Fruit fly (Drosophila melanogaster) whole organism, adult: ENCODE results near the gene FipoQ.

Experiments used
- CG11617 ChIP-seq: fragments of 200-800 bp; sonication (Bioruptor generic); optimal IDR thresholded peaks from 2 replicates; lab custom pipeline; 2017; ENCODE audit warnings: mild to moderate bottlenecking, missing biosample characterization, missing genetic modification reagents, missing genetic modification characterization
- CG12768 ChIP-seq: fragments of 200-800 bp; sonication (Bioruptor generic); optimal IDR thresholded peaks from 2 replicates; lab custom pipeline; 2017; ENCODE audit warnings: missing biosample characterization, missing genetic modification characterization, mild to moderate bottlenecking, moderate library complexity, missing genetic modification reagents
- CG14711 ChIP-seq: fragments of 200-800 bp; sonication (Bioruptor generic); optimal IDR thresholded peaks from 2 replicates; lab custom pipeline; 2018; ENCODE audit warnings: missing biosample characterization, mild to moderate bottlenecking, missing genetic modification characterization, moderate library complexity
- CG1620 ChIP-seq: fragments of 200-800 bp; sonication (Bioruptor generic); optimal IDR thresholded peaks from 2 replicates; lab custom pipeline; 2016; ENCODE audit warnings: missing biosample characterization, missing genetic modification characterization
- CG33017 ChIP-seq: fragments of 200-800 bp; sonication (Bioruptor generic); optimal IDR thresholded peaks from 2 replicates; lab custom pipeline; 2018; ENCODE audit warnings: missing biosample characterization, mild to moderate bottlenecking, missing genetic modification characterization, moderate library complexity
- CG5204 ChIP-seq: fragments of 200-800 bp; sonication (Bioruptor generic); optimal IDR thresholded peaks from 2 replicates; lab custom pipeline; 2016; ENCODE audit warnings: missing biosample characterization, missing genetic modification characterization
- CG7045 ChIP-seq: fragments of 200-800 bp; sonication (Bioruptor generic); optimal IDR thresholded peaks from 2 replicates; lab custom pipeline; 2017; ENCODE audit warnings: missing biosample characterization, mild to moderate bottlenecking, missing genetic modification characterization
- CG7101 ChIP-seq: fragments of 200-800 bp; sonication (Bioruptor generic); optimal IDR thresholded peaks from 2 replicates; lab custom pipeline; 2018; ENCODE audit warnings: missing biosample characterization, mild to moderate bottlenecking, missing genetic modification characterization, moderate library complexity
- Clk ChIP-seq: fragments of 200-800 bp; sonication (Bioruptor generic); optimal IDR thresholded peaks from 2 replicates; lab custom pipeline; 2017; ENCODE audit warnings: missing biosample characterization, missing genetic modification characterization
- Crg-1 ChIP-seq: fragments of 200-800 bp; sonication (Bioruptor generic); optimal IDR thresholded peaks from 2 replicates; lab custom pipeline; 2016; ENCODE audit warnings: missing biosample characterization, missing genetic modification characterization
- Hr96 ChIP-seq: fragments of 200-800 bp; sonication (Bioruptor generic); optimal IDR thresholded peaks from 2 replicates; lab custom pipeline; 2016; ENCODE audit warnings: missing biosample characterization, missing genetic modification characterization
- Mnt ChIP-seq: fragments of 200-800 bp; sonication (Bioruptor generic); optimal IDR thresholded peaks from 2 replicates; lab custom pipeline; 2016; ENCODE audit warnings: missing biosample characterization, mild to moderate bottlenecking, missing genetic modification characterization
- bab1 ChIP-seq: fragments of 200-800 bp; sonication (Bioruptor generic); optimal IDR thresholded peaks from 3 replicates; lab custom pipeline; 2019; ENCODE audit warnings: missing biosample characterization, mild to moderate bottlenecking, missing genetic modification characterization, moderate library complexity
- cic ChIP-seq: fragments of 200-800 bp; sonication (Bioruptor generic); optimal IDR thresholded peaks from 2 replicates; lab custom pipeline; 2017; ENCODE audit warnings: missing biosample characterization, mild to moderate bottlenecking, missing genetic modification characterization, moderate library complexity
- cnc ChIP-seq, 2 experiments: fragments of >200 bp; optimal IDR thresholded peaks; 2 replicates each; lab custom pipeline; 2017
- kay ChIP-seq: fragments of 200-800 bp; sonication (Bioruptor generic); peaks from one replicate; lab custom pipeline; 2016; ENCODE audit warnings: missing biosample characterization, missing genetic modification characterization, borderline replicate concordance
- ovo ChIP-seq: fragments of 200-800 bp; sonication (Bioruptor generic); optimal IDR thresholded peaks from 2 replicates; lab custom pipeline; 2016; ENCODE audit warnings: missing biosample characterization, missing genetic modification characterization
- pad ChIP-seq: fragments of 200-800 bp; sonication (Bioruptor generic); optimal IDR thresholded peaks from 3 replicates; lab custom pipeline; 2017; ENCODE audit warnings: missing biosample characterization, missing genetic modification characterization, mild to moderate bottlenecking, moderate library complexity, missing genetic modification reagents
- tj ChIP-seq: fragments of 200-800 bp; sonication (Bioruptor generic); optimal IDR thresholded peaks from 3 replicates; lab custom pipeline; 2017; ENCODE audit warnings: missing biosample characterization, mild to moderate bottlenecking, missing genetic modification characterization, moderate library complexity
- toe ChIP-seq: fragments of 200-800 bp; sonication (Bioruptor generic); optimal IDR thresholded peaks from 2 replicates; lab custom pipeline; 2016; ENCODE audit warnings: missing biosample characterization, missing genetic modification characterization

FipoQ gene

dm6 chr3R:29461846-29462245 is 32.7 kb upstream of the FipoQ start:
- TF ChIP-seq CG1620: no peak
- TF ChIP-seq cnc (optimal IDR thresholded peaks at IDR 0.05; lab: Kevin White, UChicago): no peak
- TF ChIP-seq Crg-1: no peak
- TF ChIP-seq CG11617 (GFP tag; lab: Kevin White, UChicago): no peak
- TF ChIP-seq Hr96 (GFP tag; lab: Kevin White, UChicago): no peak
- TF ChIP-seq bab1: no peak
- no peak for TF ChIP-seq pad (GFP tag; lab: Kevin White, UChicago)
- no peak for TF ChIP-seq tj (GFP tag; lab: Kevin White, UChicago)
- no peak for TF ChIP-seq toe (GFP tag; lab: Kevin White, UChicago)
- TF ChIP-seq CG14711 (tag; lab: Kevin White, UChicago): no peak

DNA sequence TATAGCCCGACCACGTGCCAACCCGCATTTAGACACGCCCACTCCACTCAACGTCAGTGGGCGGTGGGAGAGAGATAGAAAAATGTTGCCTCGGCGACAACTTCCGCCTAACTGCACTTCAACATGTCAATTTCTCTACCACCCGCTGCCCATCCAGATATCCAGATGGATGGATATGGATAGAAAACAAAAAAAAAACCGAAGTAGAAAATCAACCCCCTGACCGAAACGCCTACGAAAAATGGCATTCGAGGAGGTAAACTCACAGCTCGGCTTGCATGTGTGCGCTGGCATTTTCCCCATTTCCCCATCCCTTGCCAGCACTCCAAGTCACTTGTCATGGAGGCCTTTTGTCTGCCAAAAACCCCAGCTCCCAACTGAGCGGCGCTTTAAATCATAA is 27.8 kb upstream of the FipoQ start:
- TF ChIP-seq toe (GFP tag; lab: Kevin White, UChicago) (no peak), kay (no peak), tj (GFP tag; lab: Kevin White, UChicago) (no peak), pad (GFP tag; lab: Kevin White, UChicago) (no peak), CG33017 (tag; lab: Kevin White, UChicago) (no peak), Crg-1 (no peak)

dm6 chr3R:29470122-29470521 is 24.5 kb upstream of the FipoQ start:
- TF ChIP-seq CG5204 (GFP tag; lab: Kevin White, UChicago): no peak
- no peak for TF ChIP-seq bab1
- TF ChIP-seq Hr96 (GFP tag; lab: Kevin White, UChicago): no peak
- no peak for TF ChIP-seq pad (GFP tag; lab: Kevin White, UChicago)
- TF ChIP-seq CG11617 (GFP tag; lab: Kevin White, UChicago): no peak

dm6 chr3R:29478952-29479538 is 15.5 kb upstream of the FipoQ start:
- TF ChIP-seq cnc (optimal IDR thresholded peaks at IDR 0.05; lab: Kevin White, UChicago): peak in 1 of 2 experiments; percentile 3
- TF ChIP-seq cic (GFP tag; lab: Kevin White, UChicago): peak; percentile 81
- TF ChIP-seq toe (GFP tag; lab: Kevin White, UChicago): peak; percentile 50
- TF ChIP-seq CG1620: no peak
- TF ChIP-seq Crg-1: no peak
- peak; percentile 82 for TF ChIP-seq bab1
- peak; percentile 90 for TF ChIP-seq tj (GFP tag; lab: Kevin White, UChicago)
- TF ChIP-seq CG33017 (tag; lab: Kevin White, UChicago): peak; percentile 83
- peak; percentile 76 for TF ChIP-seq CG14711 (tag; lab: Kevin White, UChicago)
- TF ChIP-seq CG5204 (GFP tag; lab: Kevin White, UChicago): peak; percentile 79
- TF ChIP-seq CG11617 (GFP tag; lab: Kevin White, UChicago): peak; percentile 76
- peak; percentile 81 for TF ChIP-seq CG7101 (tag; lab: Kevin White, UChicago)
- TF ChIP-seq Hr96 (GFP tag; lab: Kevin White, UChicago): peak; percentile 71
- peak; percentile 73 for TF ChIP-seq CG12768 (GFP tag; lab: Kevin White, UChicago)
- no peak for TF ChIP-seq Clk
- TF ChIP-seq CG7045 (GFP tag; lab: Kevin White, UChicago): peak; percentile 85
- TF ChIP-seq ovo (GFP tag; lab: Kevin White, UChicago): peak; percentile 41
- TF ChIP-seq kay: peak; percentile 81
- TF ChIP-seq pad (GFP tag; lab: Kevin White, UChicago): peak; percentile 52
- peak; percentile 89 for TF ChIP-seq Mnt (GFP tag; lab: Kevin White, UChicago)

DNA sequence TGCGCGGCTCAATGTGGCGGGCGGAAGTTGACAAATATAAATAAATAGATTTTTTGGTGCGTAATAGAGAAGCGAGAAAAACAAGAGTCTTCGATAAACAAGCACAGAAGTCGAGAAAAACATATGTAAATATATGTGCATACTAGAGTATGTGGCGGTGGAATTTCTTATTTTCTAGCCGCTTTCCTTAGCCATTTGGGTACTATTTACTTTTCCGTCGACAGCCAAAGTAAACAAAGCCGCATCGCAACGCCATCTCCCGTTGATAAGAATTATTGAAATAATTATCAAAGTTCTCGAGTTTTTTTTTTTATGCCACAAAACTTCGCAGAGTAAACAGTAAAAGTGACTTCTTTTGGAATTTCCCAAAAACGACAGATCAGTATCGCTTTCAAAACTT is 14.7 kb upstream of the FipoQ start:
- TF ChIP-seq CG1620: no peak
- TF ChIP-seq Crg-1: peak; percentile 48
- peak; percentile 10 for TF ChIP-seq CG7101 (tag; lab: Kevin White, UChicago)
- no peak for TF ChIP-seq CG7045 (GFP tag; lab: Kevin White, UChicago)
- TF ChIP-seq CG14711 (tag; lab: Kevin White, UChicago): peak; percentile 14
- no peak for TF ChIP-seq CG5204 (GFP tag; lab: Kevin White, UChicago)

- TF ChIP-seq kay (no peak), CG7101 (tag; lab: Kevin White, UChicago) (peak; percentile 51), CG11617 (GFP tag; lab: Kevin White, UChicago) (peak; percentile 21), pad (GFP tag; lab: Kevin White, UChicago) (peak; percentile 28), toe (GFP tag; lab: Kevin White, UChicago) (no peak), tj (GFP tag; lab: Kevin White, UChicago) (no peak), Mnt (GFP tag; lab: Kevin White, UChicago) (peak; percentile 36), Crg-1 (no peak), CG33017 (tag; lab: Kevin White, UChicago) (no peak), bab1 (peak; percentile 69), CG1620 (peak; percentile 63), CG14711 (tag; lab: Kevin White, UChicago) (no peak), cnc (optimal IDR thresholded peaks at IDR 0.05; lab: Kevin White, UChicago) (no peak), Hr96 (GFP tag; lab: Kevin White, UChicago) (no peak), CG5204 (GFP tag; lab: Kevin White, UChicago) (no peak), ovo (GFP tag; lab: Kevin White, UChicago) (no peak), cic (GFP tag; lab: Kevin White, UChicago) (no peak), Clk (no peak), CG12768 (GFP tag; lab: Kevin White, UChicago) (peak; percentile 25), CG7045 (GFP tag; lab: Kevin White, UChicago) (peak; percentile 7)
Observed at dm6 chr3R:29489209-29489608, 5.4 kb upstream of the FipoQ start, which contains the start of the genes CG2321 and CG2006. TSS of gene CG2321 (minus strand) at chr3R:29489265. TSS of gene CG2006 (plus strand) at chr3R:29489468.
